Worm (Caenorhabditis elegans): ENCODE data around the gene Y37B11A.3.

Y37B11A.3 gene

ce11 chrIII:5814799-5815198, 29.7 kb upstream of the Y37B11A.3 start, which contains the start of gene R12B2.7:
TSS of gene R12B2.7 (plus strand) at chrIII:5815045.
- TF ChIP-seq nhr-25 (tag; optimal IDR thresholded peaks at IDR 0.05) (peak; percentile 6), nhr-11 (tag; optimal IDR thresholded peaks at IDR 0.05) (no peak), ama-1 (optimal IDR thresholded peaks at IDR 0.05) (no peak), fos-1 (tag; optimal IDR thresholded peaks at IDR 0.05) (no peak), unc-39 (tag; optimal IDR thresholded peaks at IDR 0.05) (no peak), F13H6.1 (tag; optimal IDR thresholded peaks at IDR 0.05) (peak; percentile 11), ZK546.5 (tag; optimal IDR thresholded peaks at IDR 0.05) (no peak), sma-9 (GFP tag; optimal IDR thresholded peaks at IDR 0.05) (peak; percentile 48), sma-9 (tag; optimal IDR thresholded peaks at IDR 0.05) (no peak), sma-3 (GFP tag; optimal IDR thresholded peaks at IDR 0.05) (peak; percentile 34), peb-1 (tag; optimal IDR thresholded peaks at IDR 0.05) (no peak), ztf-1 (GFP tag; conservative IDR thresholded peaks at IDR 0.05) (no peak), unc-62 (GFP tag; optimal IDR thresholded peaks at IDR 0.05) (no peak), lin-13 (GFP tag; optimal IDR thresholded peaks at IDR 0.05) (no peak), elt-3 (tag; optimal IDR thresholded peaks at IDR 0.05) (no peak), nhr-21 (tag; optimal IDR thresholded peaks at IDR 0.05) (peak; percentile 15), lsy-2 (tag; optimal IDR thresholded peaks at IDR 0.05) (no peak), nhr-237 (tag; optimal IDR thresholded peaks at IDR 0.05) (no peak)

- TF ChIP-seq sma-9 (GFP tag; optimal IDR thresholded peaks at IDR 0.05), result peak; percentile 64
- no peak for TF ChIP-seq sma-9 (tag; optimal IDR thresholded peaks at IDR 0.05)
- peak; percentile 25 for TF ChIP-seq fos-1 (tag; optimal IDR thresholded peaks at IDR 0.05)
- no peak for TF ChIP-seq sma-3 (GFP tag; optimal IDR thresholded peaks at IDR 0.05)
These were observed 29.0 kb upstream of the Y37B11A.3 start for ce11 chrIII:5814098-5814497.

ce11 chrIII:5813501-5813900, 28.4 kb upstream of the Y37B11A.3 start:
- no peak for TF ChIP-seq dmd-4 (tag; optimal IDR thresholded peaks at IDR 0.05)
- TF ChIP-seq sem-4 (tag; optimal IDR thresholded peaks at IDR 0.05), result peak; percentile 2
- TF ChIP-seq aly-2 (tag; optimal IDR thresholded peaks at IDR 0.05), result no peak
- TF ChIP-seq ZK546.5 (tag; optimal IDR thresholded peaks at IDR 0.05), result no peak
- no peak for TF ChIP-seq mab-5 (tag; optimal IDR thresholded peaks at IDR 0.05)
- no peak for TF ChIP-seq nhr-25 (tag; optimal IDR thresholded peaks at IDR 0.05)

- TF ChIP-seq sma-3 (GFP tag; optimal IDR thresholded peaks at IDR 0.05), result peak; percentile 75
- TF ChIP-seq F13H6.1 (tag; optimal IDR thresholded peaks at IDR 0.05), result peak; percentile 9
- peak; percentile 33 for TF ChIP-seq nhr-25 (tag; optimal IDR thresholded peaks at IDR 0.05)
- TF ChIP-seq fos-1 (tag; optimal IDR thresholded peaks at IDR 0.05), result peak; percentile 42
- TF ChIP-seq elt-1 (tag; optimal IDR thresholded peaks at IDR 0.05), result no peak
- no peak for TF ChIP-seq ZK546.5 (tag; optimal IDR thresholded peaks at IDR 0.05)
- peak; percentile 21 for TF ChIP-seq sma-9 (GFP tag; optimal IDR thresholded peaks at IDR 0.05)
- no peak for TF ChIP-seq sma-9 (tag; optimal IDR thresholded peaks at IDR 0.05)
- peak; percentile 33 for TF ChIP-seq nhr-21 (tag; optimal IDR thresholded peaks at IDR 0.05)
These were observed 27.5 kb upstream of the Y37B11A.3 start for ce11 chrIII:5812672-5813071.

- TF ChIP-seq ZK546.5 (tag; optimal IDR thresholded peaks at IDR 0.05) (no peak), sem-4 (tag; optimal IDR thresholded peaks at IDR 0.05) (no peak), ama-1 (optimal IDR thresholded peaks at IDR 0.05) (no peak), alr-1 (tag; optimal IDR thresholded peaks at IDR 0.05) (no peak), nhr-12 (tag; optimal IDR thresholded peaks at IDR 0.05) (no peak), nhr-21 (tag; optimal IDR thresholded peaks at IDR 0.05) (no peak), unc-39 (tag; optimal IDR thresholded peaks at IDR 0.05) (no peak), ztf-1 (GFP tag; conservative IDR thresholded peaks at IDR 0.05) (no peak), lin-11 (tag; optimal IDR thresholded peaks at IDR 0.05) (no peak), nhr-10 (tag; optimal IDR thresholded peaks at IDR 0.05) (no peak), unc-62 (GFP tag; optimal IDR thresholded peaks at IDR 0.05) (no peak), fos-1 (tag; optimal IDR thresholded peaks at IDR 0.05) (no peak), Y55F3AM.14 (GFP tag; optimal IDR thresholded peaks at IDR 0.05) (no peak), mdl-1 (tag; optimal IDR thresholded peaks at IDR 0.05) (no peak), elt-3 (tag; optimal IDR thresholded peaks at IDR 0.05) (no peak), C34F6.9 (tag; optimal IDR thresholded peaks at IDR 0.05) (no peak), skn-1 (tag; optimal IDR thresholded peaks at IDR 0.05) (no peak), nhr-23 (tag; optimal IDR thresholded peaks at IDR 0.05) (no peak), zag-1 (tag; optimal IDR thresholded peaks at IDR 0.05) (no peak)
These were observed 26.8 kb upstream of the Y37B11A.3 start for ce11 chrIII:5811957-5812356.

Measured in whole organism, L2 larva.